Worm (Caenorhabditis elegans) whole organism, early embryonic: ENCODE results near the gene C08E3.1.

ENCODE experiments used
- F13C5.2 ChIP-seq: sonication (generic microtip); optimal IDR thresholded peaks from 2 replicates; lab custom pipeline; 2017; ENCODE audit warnings: mild to moderate bottlenecking, missing genetic modification characterization, inconsistent platforms, missing compliant biosample characterization
- ama-1 ChIP-seq: fragments of 150-350 bp; optimal IDR thresholded peaks from 2 replicates; lab custom pipeline; 2014
- ets-7 ChIP-seq: sonication (generic microtip); optimal IDR thresholded peaks from 2 replicates; lab custom pipeline; 2016; ENCODE audit warnings: missing genotype, missing genetic modification characterization, missing compliant biosample characterization
- hmbx-1 ChIP-seq: sonication (generic microtip); optimal IDR thresholded peaks from 2 replicates; lab custom pipeline; 2016; ENCODE audit warnings: mild to moderate bottlenecking, missing genetic modification characterization, missing compliant biosample characterization
- hnd-1 ChIP-seq: sonication (generic microtip); optimal IDR thresholded peaks from 2 replicates; lab custom pipeline; 2016; ENCODE audit warnings: missing genetic modification characterization, missing compliant biosample characterization
- tbx-37 ChIP-seq: fragments of 200-800 bp; sonication (Bioruptor generic); conservative IDR thresholded peaks from 2 replicates; pipeline ENCODE4 v1.3.6; 2022; ENCODE audit warnings: missing genetic modification reagents, missing genetic modification characterization, missing compliant biosample characterization

DNA sequence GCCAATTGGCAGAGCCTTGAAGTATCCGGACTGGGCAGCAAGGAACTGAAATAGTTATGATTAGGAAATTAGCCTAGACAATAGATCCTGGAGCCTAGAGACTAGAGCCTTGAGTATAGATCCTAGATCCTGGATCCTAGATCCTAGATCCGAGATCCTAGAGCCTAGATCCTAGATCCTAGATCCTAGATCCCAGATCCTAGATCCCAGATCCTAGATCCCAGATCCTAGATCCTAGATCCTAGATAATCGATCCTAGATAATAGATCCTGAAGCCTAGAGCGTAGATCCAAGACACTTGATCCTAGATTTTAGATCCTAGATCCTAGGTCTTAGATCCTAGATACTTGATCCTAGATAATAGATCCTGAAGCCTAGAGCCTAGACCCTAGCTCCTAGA is 28.6 kb upstream of the C08E3.1 start:
- TF ChIP-seq ets-7 (tag; lab: Kevin White, UChicago) (no peak), hnd-1 (tag; lab: Kevin White, UChicago) (no peak), tbx-37 (GFP tag; lab: Robert Waterston, UW) (no peak), ama-1 (no peak), F13C5.2 (tag; lab: Kevin White, UChicago) (no peak), hmbx-1 (tag; lab: Kevin White, UChicago) (no peak)
